Worm (Caenorhabditis elegans) whole organism, mixed stage, embryonic: Measurements from ENCODE around the gene C54D2.6.

ENCODE experiments used
- blmp-1 ChIP-seq: fragments of 150-350 bp; optimal IDR thresholded peaks from 2 replicates; lab custom pipeline; 2014; ENCODE audit warnings: missing biosample characterization, missing genetic modification characterization
- ceh-39 ChIP-seq: fragments of 150-350 bp; optimal IDR thresholded peaks from 2 replicates; lab custom pipeline; 2014; ENCODE audit warnings: missing biosample characterization, missing genetic modification characterization
- ceh-83 ChIP-seq: fragments of 200-800 bp; sonication (Bioruptor generic); optimal IDR thresholded peaks from 2 replicates; lab custom pipeline; 2018; ENCODE audit warnings: mild to moderate bottlenecking, missing genetic modification characterization, missing compliant biosample characterization
- ces-1 ChIP-seq: fragments of 150-350 bp; optimal IDR thresholded peaks from 2 replicates; lab custom pipeline; 2014; ENCODE audit warnings: missing biosample characterization, missing genetic modification reagents, missing genetic modification characterization
- cnd-1 ChIP-seq: fragments of 200-800 bp; sonication (Bioruptor generic); optimal IDR thresholded peaks from 2 replicates; lab custom pipeline; 2018; ENCODE audit warnings: mild to moderate bottlenecking, missing genetic modification characterization, missing compliant biosample characterization
- flh-1 ChIP-seq: fragments of 200-800 bp; sonication (Bioruptor generic); optimal IDR thresholded peaks from 2 replicates; lab custom pipeline; 2018; ENCODE audit warnings: mild to moderate bottlenecking, missing genetic modification characterization, moderate library complexity, missing compliant biosample characterization
- hlh-1 ChIP-seq: fragments of 150-350 bp; optimal IDR thresholded peaks from 2 replicates; lab custom pipeline; 2014; ENCODE audit warnings: missing biosample characterization, missing genetic modification reagents, missing genetic modification characterization
- lin-32 ChIP-seq: fragments of 200-800 bp; sonication (Bioruptor generic); optimal IDR thresholded peaks from 2 replicates; lab custom pipeline; 2018; ENCODE audit warnings: mild to moderate bottlenecking, missing genetic modification characterization, missing compliant biosample characterization
- mls-2 ChIP-seq: sonication (generic microtip); optimal IDR thresholded peaks from 2 replicates; lab custom pipeline; 2016; ENCODE audit warnings: mild to moderate bottlenecking, missing genetic modification characterization, moderate library complexity, missing compliant biosample characterization
- nhr-237 ChIP-seq: fragments of 150-350 bp; optimal IDR thresholded peaks from 2 replicates; lab custom pipeline; 2014; ENCODE audit warnings: missing biosample characterization, missing genetic modification characterization
- nhr-28 ChIP-seq: fragments of 150-350 bp; optimal IDR thresholded peaks from 2 replicates; lab custom pipeline; 2014; ENCODE audit warnings: missing biosample characterization, missing genetic modification characterization
- snpc-4 ChIP-seq: fragments of 150-350 bp; optimal IDR thresholded peaks from 2 replicates; lab custom pipeline; 2014; ENCODE audit warnings: missing biosample characterization, missing genetic modification characterization
- unc-120 ChIP-seq: sonication (generic microtip); optimal IDR thresholded peaks from 2 replicates; lab custom pipeline; 2017; ENCODE audit warnings: missing genetic modification characterization, missing compliant biosample characterization; ENCODE audit not compliant: poor library complexity, severe bottlenecking
- unc-39 ChIP-seq: fragments of 150-350 bp; optimal IDR thresholded peaks from 2 replicates; lab custom pipeline; 2014; ENCODE audit warnings: missing biosample characterization, missing genetic modification characterization

Gene C54D2.6

DNA sequence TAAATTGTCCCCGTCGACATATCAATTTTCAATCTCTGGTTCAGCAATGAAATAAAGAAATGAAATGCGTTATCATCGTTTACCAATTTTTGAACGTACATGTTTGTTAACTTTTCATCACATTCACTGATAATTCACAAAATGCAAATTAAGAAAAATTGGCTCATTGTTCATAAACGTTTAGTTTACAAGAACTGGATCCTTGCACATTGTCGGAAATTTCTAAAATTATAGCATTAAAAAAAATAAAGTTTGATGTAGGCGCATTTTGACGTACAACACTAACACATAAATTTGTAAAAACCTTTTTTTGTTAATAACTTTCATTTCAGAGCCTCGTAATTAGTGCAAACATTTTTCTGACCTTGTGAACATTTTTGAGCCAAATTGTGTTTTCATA lies 47.6 kb downstream of the C54D2.6 start, which contains the start of gene gpx-7:
TSS of gene gpx-7 (minus strand) at position 101 of the 400 bp plus-strand sequence.
- TF ChIP-seq cnd-1 (tag; lab: Kevin White, UChicago) (no peak), nhr-28 (tag; lab: Kevin White, UChicago) (no peak), lin-32 (GFP tag; lab: Kevin White, UChicago) (no peak), hlh-1 (tag; lab: Kevin White, UChicago) (no peak), nhr-237 (tag; lab: Kevin White, UChicago) (no peak), ceh-83 (GFP tag; lab: Kevin White, UChicago) (no peak), snpc-4 (tag; lab: Kevin White, UChicago) (no peak), blmp-1 (tag; lab: Kevin White, UChicago) (no peak), unc-39 (tag; lab: Kevin White, UChicago) (no peak), unc-120 (tag; lab: Kevin White, UChicago) (no peak), ceh-39 (no peak), flh-1 (GFP tag; lab: Kevin White, UChicago) (no peak), mls-2 (no peak)

DNA sequence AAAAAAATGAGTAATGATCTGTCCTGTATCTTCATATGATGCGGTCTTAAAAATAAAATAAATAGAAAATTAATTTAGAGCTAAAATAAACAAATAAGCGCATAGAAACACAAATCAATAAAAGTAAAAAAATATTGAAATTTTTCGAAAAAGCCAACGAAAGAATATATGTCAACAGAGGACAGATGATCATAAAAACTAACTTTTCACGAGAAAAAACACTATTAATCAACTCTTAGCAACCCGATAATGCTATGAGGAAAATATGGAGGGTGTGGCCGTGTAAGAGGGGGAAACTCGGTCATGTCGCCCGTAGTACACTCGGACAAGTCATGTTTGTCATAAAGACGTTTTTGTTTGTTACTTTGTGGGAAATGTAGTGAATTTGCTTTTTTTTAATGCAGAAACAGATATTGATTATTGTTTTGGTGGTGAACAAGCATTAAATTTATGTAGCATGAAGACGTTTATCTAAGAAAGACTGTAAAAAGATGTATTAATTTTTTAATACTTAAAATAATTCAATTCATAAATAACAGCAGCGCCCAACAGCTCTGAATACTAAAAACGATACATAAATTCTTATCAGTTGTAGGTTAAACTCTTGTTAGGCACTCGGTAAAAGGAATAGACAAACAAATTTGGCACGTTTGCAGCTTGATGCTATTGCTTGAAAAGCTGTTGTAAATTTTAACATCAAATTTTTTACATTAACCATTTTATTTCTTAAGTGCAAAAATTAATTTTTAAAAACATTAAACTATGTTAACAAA lies 48.9 kb downstream of the C54D2.6 start, which contains the start of gene adm-4:
TSS of gene adm-4 (minus strand) at position 51 of the 773 bp plus-strand sequence.
- TF ChIP-seq ces-1 (GFP tag; lab: Kevin White, UChicago): peak; percentile 17
- TF ChIP-seq hlh-1 (tag; lab: Kevin White, UChicago): no peak
